Fruit fly (Drosophila melanogaster) whole organism, embryonic: ENCODE results near the gene Nepl20.

Source experiments
- ATbp ChIP-seq: fragments of 200-800 bp; sonication (Bioruptor generic); optimal IDR thresholded peaks from 2 replicates; lab custom pipeline; 2017; ENCODE audit warnings: missing biosample characterization, mild to moderate bottlenecking, missing genetic modification characterization, missing genetic modification reagents
- Atf6 ChIP-seq: fragments of 200-800 bp; sonication (Bioruptor generic); IDR thresholded peaks from 2 replicates; pipeline ENCODE4 v1.3.6; 2022; ENCODE audit warnings: missing biosample characterization, missing genetic modification characterization
- Blimp-1 ChIP-seq: fragments of 200-800 bp; sonication (Bioruptor generic); optimal IDR thresholded peaks from 3 replicates; lab custom pipeline; 2018; ENCODE audit warnings: missing biosample characterization, missing genetic modification characterization, mild to moderate bottlenecking, moderate library complexity, missing genetic modification reagents
- CG11085 ChIP-seq: fragments of 200-800 bp; sonication (Bioruptor generic); IDR thresholded peaks from 2 replicates; pipeline ENCODE4 v1.3.6; 2022; ENCODE audit warnings: missing biosample characterization, missing genetic modification characterization
- CG11247 ChIP-seq: fragments of 200-800 bp; sonication (Bioruptor generic); IDR thresholded peaks from 2 replicates; pipeline ENCODE4 v1.3.6; 2022; ENCODE audit warnings: missing biosample characterization, missing genetic modification characterization
- CG11456 ChIP-seq: fragments of 200-800 bp; sonication (Bioruptor generic); IDR thresholded peaks from 3 replicates; pipeline ENCODE4 v1.3.6; 2022; ENCODE audit warnings: missing biosample characterization, missing genetic modification characterization
- CG12155 ChIP-seq: fragments of 200-800 bp; sonication (Bioruptor generic); optimal IDR thresholded peaks from 3 replicates; lab custom pipeline; 2016; ENCODE audit warnings: missing biosample characterization, missing genetic modification characterization
- CG12659 ChIP-seq: fragments of 200-800 bp; sonication (Bioruptor generic); optimal IDR thresholded peaks from 3 replicates; lab custom pipeline; 2017; ENCODE audit warnings: mild to moderate bottlenecking, missing biosample characterization, missing genetic modification reagents, missing genetic modification characterization
- CG12744 ChIP-seq: fragments of 200-800 bp; sonication (Bioruptor generic); optimal IDR thresholded peaks from 2 replicates; lab custom pipeline; 2016; ENCODE audit warnings: missing biosample characterization, missing genetic modification characterization
- CG13624 ChIP-seq: fragments of 200-800 bp; sonication (Bioruptor generic); optimal IDR thresholded peaks from 2 replicates; lab custom pipeline; 2016; ENCODE audit warnings: missing biosample characterization, missing genetic modification characterization
- CG15011 ChIP-seq: fragments of 200-800 bp; sonication (Bioruptor generic); optimal IDR thresholded peaks from 3 replicates; lab custom pipeline; 2018; ENCODE audit warnings: missing biosample characterization, mild to moderate bottlenecking, missing genetic modification characterization
- CG15479 ChIP-seq: fragments of 200-800 bp; sonication (Bioruptor generic); optimal IDR thresholded peaks from 3 replicates; lab custom pipeline; 2019; ENCODE audit warnings: missing biosample characterization, mild to moderate bottlenecking, missing genetic modification characterization, moderate library complexity
- CG18262 ChIP-seq: fragments of 200-800 bp; optimal IDR thresholded peaks from 3 replicates; lab custom pipeline; 2019; ENCODE audit warnings: missing biosample characterization, mild to moderate bottlenecking, missing genetic modification characterization, moderate library complexity
- CG32767 ChIP-seq: fragments of 200-800 bp; sonication (Bioruptor generic); IDR thresholded peaks from 2 replicates; pipeline ENCODE4 v1.3.6; 2022; ENCODE audit warnings: missing biosample characterization, missing genetic modification characterization
- CG32772 ChIP-seq: fragments of 200-800 bp; sonication (Bioruptor generic); IDR thresholded peaks from 2 replicates; pipeline ENCODE4 v1.3.6; 2022; ENCODE audit warnings: missing biosample characterization, missing genetic modification characterization
- CG3995 ChIP-seq: fragments of 200-800 bp; sonication (Bioruptor generic); optimal IDR thresholded peaks from 3 replicates; lab custom pipeline; 2016; ENCODE audit warnings: missing biosample characterization, missing genetic modification characterization
- CG4282 ChIP-seq: fragments of 200-800 bp; sonication (Bioruptor generic); optimal IDR thresholded peaks from 2 replicates; lab custom pipeline; 2016; ENCODE audit warnings: missing biosample characterization, missing genetic modification characterization
- CG4328 ChIP-seq: fragments of 200-800 bp; sonication (Bioruptor generic); optimal IDR thresholded peaks from 3 replicates; lab custom pipeline; 2017; ENCODE audit warnings: missing biosample characterization, missing genetic modification reagents, missing genetic modification characterization
- CG4617 ChIP-seq: fragments of 200-800 bp; sonication (Bioruptor generic); optimal IDR thresholded peaks from 3 replicates; lab custom pipeline; 2016; ENCODE audit warnings: missing biosample characterization, missing genetic modification characterization, borderline replicate concordance
- CG4820 ChIP-seq: fragments of 200-800 bp; sonication (Bioruptor generic); optimal IDR thresholded peaks from 3 replicates; lab custom pipeline; 2016; ENCODE audit warnings: missing biosample characterization, missing genetic modification characterization
- CG6765 ChIP-seq: fragments of 200-800 bp; sonication (Bioruptor generic); optimal IDR thresholded peaks from 3 replicates; lab custom pipeline; 2017; ENCODE audit warnings: missing biosample characterization, mild to moderate bottlenecking, missing genetic modification characterization
- CG8281 ChIP-seq: fragments of 200-800 bp; sonication (Bioruptor generic); optimal IDR thresholded peaks from 2 replicates; lab custom pipeline; 2018; ENCODE audit warnings: missing biosample characterization, mild to moderate bottlenecking, missing genetic modification characterization, moderate library complexity
- CG9727 ChIP-seq: fragments of 200-800 bp; sonication (Bioruptor generic); optimal IDR thresholded peaks from 3 replicates; lab custom pipeline; 2017; ENCODE audit warnings: missing biosample characterization, mild to moderate bottlenecking, missing genetic modification characterization
- Dbx ChIP-seq: fragments of 200-800 bp; sonication (Bioruptor generic); IDR thresholded peaks from 3 replicates; pipeline ENCODE4 v1.3.6; 2022; ENCODE audit warnings: missing biosample characterization, missing genetic modification characterization
- Dp ChIP-seq: fragments of 200-800 bp; sonication (Bioruptor generic); optimal IDR thresholded peaks from 2 replicates; lab custom pipeline; 2018; ENCODE audit warnings: missing biosample characterization, mild to moderate bottlenecking, missing genetic modification characterization, moderate library complexity
- Ets97D ChIP-seq: fragments of 200-800 bp; sonication (Bioruptor generic); optimal IDR thresholded peaks from 3 replicates; lab custom pipeline; 2016; ENCODE audit warnings: missing biosample characterization, missing genetic modification characterization
- Fer3 ChIP-seq: fragments of 200-800 bp; sonication (Bioruptor generic); optimal IDR thresholded peaks from 2 replicates; lab custom pipeline; 2018; ENCODE audit warnings: missing biosample characterization, mild to moderate bottlenecking, missing genetic modification characterization, moderate library complexity
- Hr39 ChIP-seq: fragments of >200 bp; optimal IDR thresholded peaks from 2 replicates; lab custom pipeline; 2017
- NFAT ChIP-seq: fragments of 200-800 bp; sonication (Bioruptor generic); IDR thresholded peaks from 2 replicates; pipeline ENCODE4 v1.3.6; 2022; ENCODE audit warnings: missing biosample characterization, missing genetic modification characterization
- Nf-YB ChIP-seq: fragments of 200-800 bp; sonication (Bioruptor generic); optimal IDR thresholded peaks from 3 replicates; lab custom pipeline; 2019; ENCODE audit warnings: missing biosample characterization, mild to moderate bottlenecking, missing genetic modification characterization, moderate library complexity
- Opbp ChIP-seq: fragments of 200-800 bp; sonication (Bioruptor generic); IDR thresholded peaks from 3 replicates; pipeline ENCODE4 v1.3.6; 2022; ENCODE audit warnings: missing biosample characterization, missing genetic modification characterization; ENCODE audit not compliant: partially characterized antibody
- Scr ChIP-seq: fragments of 200-800 bp; sonication (Bioruptor generic); IDR thresholded peaks from 2 replicates; pipeline ENCODE4 v1.3.6; 2022; ENCODE audit warnings: missing biosample characterization, missing genetic modification characterization; ENCODE audit not compliant: partially characterized antibody
- Sox102F ChIP-seq: fragments of 200-800 bp; sonication (Bioruptor generic); optimal IDR thresholded peaks from 2 replicates; lab custom pipeline; 2018; ENCODE audit warnings: missing biosample characterization, mild to moderate bottlenecking, missing genetic modification characterization, moderate library complexity
- Usf ChIP-seq: fragments of 200-800 bp; sonication (Bioruptor generic); optimal IDR thresholded peaks from 2 replicates; lab custom pipeline; 2017; ENCODE audit warnings: missing genotype, missing biosample characterization, missing genetic modification characterization
- abd-A ChIP-seq: fragments of 200-800 bp; sonication (Bioruptor generic); optimal IDR thresholded peaks from 3 replicates; lab custom pipeline; 2019; ENCODE audit warnings: missing biosample characterization, mild to moderate bottlenecking, missing genetic modification characterization, moderate library complexity
- bowl ChIP-seq: fragments of 200-800 bp; sonication (Bioruptor generic); IDR thresholded peaks from 2 replicates; pipeline ENCODE4 v1.3.6; 2022; ENCODE audit warnings: missing biosample characterization, missing genetic modification characterization
- bsh ChIP-seq, 2 experiments: fragments of 200-800 bp; sonication (Bioruptor generic); optimal IDR thresholded peaks; 2 replicates each; lab custom pipeline; 2017 to 2018; ENCODE audit warnings: mild to moderate bottlenecking in 2 of 2, missing biosample characterization in 2 of 2, missing genetic modification characterization in 2 of 2, moderate library complexity in 1 of 2
- cg ChIP-seq: fragments of 200-800 bp; sonication (Bioruptor generic); optimal IDR thresholded peaks from 3 replicates; lab custom pipeline; 2019; ENCODE audit warnings: missing biosample characterization, mild to moderate bottlenecking, missing genetic modification characterization, moderate library complexity
- gsb ChIP-seq: fragments of 200-800 bp; sonication (Bioruptor generic); IDR thresholded peaks from 2 replicates; pipeline ENCODE4 v1.3.6; 2022; ENCODE audit warnings: missing biosample characterization, missing genetic modification characterization
- jigr1 ChIP-seq: fragments of 200-800 bp; sonication (Bioruptor generic); IDR thresholded peaks from 3 replicates; pipeline ENCODE4 v1.3.6; 2022; ENCODE audit warnings: missing biosample characterization, missing genetic modification characterization
- mld ChIP-seq: fragments of 200-800 bp; sonication (Bioruptor generic); IDR thresholded peaks from 3 replicates; pipeline ENCODE4 v1.3.6; 2022; ENCODE audit warnings: missing biosample characterization, missing genetic modification characterization; ENCODE audit not compliant: partially characterized antibody
- otp ChIP-seq: fragments of 200-800 bp; sonication (Bioruptor generic); IDR thresholded peaks from 3 replicates; pipeline ENCODE4, ENCODE4 v1.3.6; 2022; ENCODE audit warnings: missing biosample characterization, missing genetic modification characterization
- sens ChIP-seq: fragments of 200-800 bp; sonication (Bioruptor generic); peaks from one replicate; lab custom pipeline; 2016; ENCODE audit warnings: missing biosample characterization, missing genetic modification characterization
- slou ChIP-seq: fragments of 200-800 bp; sonication (Bioruptor generic); optimal IDR thresholded peaks from 3 replicates; lab custom pipeline; 2016; ENCODE audit warnings: missing biosample characterization, missing genetic modification characterization
- stc ChIP-seq: fragments of 200-800 bp; sonication (Bioruptor generic); IDR thresholded peaks from 2 replicates; pipeline ENCODE4 v1.3.6; 2022; ENCODE audit warnings: missing biosample characterization, missing genetic modification characterization
- stwl ChIP-seq: fragments of 200-800 bp; sonication (Bioruptor generic); optimal IDR thresholded peaks from 3 replicates; lab custom pipeline; 2018; ENCODE audit warnings: missing biosample characterization, mild to moderate bottlenecking, missing genetic modification characterization, moderate library complexity
- tgo ChIP-seq: fragments of 200-800 bp; sonication (Bioruptor generic); IDR thresholded peaks from 3 replicates; pipeline ENCODE4 v1.3.6; 2022; ENCODE audit warnings: missing biosample characterization, missing genetic modification characterization
- wor ChIP-seq: fragments of 200-800 bp; sonication (Bioruptor generic); IDR thresholded peaks from 2 replicates; pipeline ENCODE4 v1.3.6; 2022; ENCODE audit warnings: missing biosample characterization, missing genetic modification characterization

Gene Nepl20

dm6 chr3R:28880066-28880842, at the start of gene Nepl20, which contains the start of gene Nepl19 (continued):
- TF ChIP-seq Nf-YB (GFP tag; lab: Kevin White, UChicago) (peak; percentile 51), CG32772 (peak; percentile 83), Opbp (GFP tag; lab: Robert Waterston, UW) (no peak), Scr (GFP tag; lab: Robert Waterston, UW) (peak; percentile 32; the same call in 1 of the 2 replicates), tgo (peak; percentile 83), Ets97D (peak; percentile 7), jigr1 (GFP tag; lab: Robert Waterston, UW) (peak; percentile 45; the same call in 1 of the 3 replicates), CG9727 (GFP tag; lab: Kevin White, UChicago) (peak; percentile 83), NFAT (GFP tag; lab: Robert Waterston, UW) (peak; percentile 46; the same call in 1 of the 2 replicates), otp (GFP tag; lab: Robert Waterston, UW) (peak; percentile 77), CG11456 (peak; percentile 87), CG12744 (GFP tag; lab: Kevin White, UChicago) (no peak), CG12659 (GFP tag; lab: Kevin White, UChicago) (peak; percentile 61), CG13624 (GFP tag; lab: Kevin White, UChicago) (peak; percentile 50), Fer3 (tag; lab: Kevin White, UChicago) (peak; percentile 84), sens (peak; percentile 93), bowl (0 out of 2 replicates have a peak, but pooled peaks have one; percentile 40), gsb (GFP tag; lab: Robert Waterston, UW) (peak; percentile 78), CG32767 (GFP tag; lab: Robert Waterston, UW) (peak; percentile 67; the same call in 1 of the 2 replicates), Atf6 (GFP tag; lab: Robert Waterston, UW) (peak; percentile 78), Dp (no peak), mld (GFP tag; lab: Robert Waterston, UW) (no peak), Blimp-1 (GFP tag; lab: Kevin White, UChicago) (peak; percentile 78), CG15479 (GFP tag; lab: Kevin White, UChicago) (no peak), abd-A (tag; lab: Kevin White, UChicago) (no peak), CG4617 (GFP tag; lab: Kevin White, UChicago) (no peak), Sox102F (peak; percentile 79), CG11085 (GFP tag; lab: Robert Waterston, UW) (peak; percentile 61), CG4282 (GFP tag; lab: Kevin White, UChicago) (no peak), CG4328 (peak; percentile 16), CG11247 (GFP tag; lab: Robert Waterston, UW) (peak; percentile 71), CG15011 (GFP tag; lab: Kevin White, UChicago) (peak; percentile 47), bsh (GFP tag; optimal IDR thresholded peaks at IDR 0.05; lab: Kevin White, UChicago) (peak in 1 of 2 experiments; percentile 85), wor (GFP tag; lab: Robert Waterston, UW) (peak; percentile 56), Usf (GFP tag; lab: Kevin White, UChicago) (peak; percentile 48), stwl (tag; lab: Kevin White, UChicago) (no peak), cg (no peak), Hr39 (lab: Kevin White, UChicago) (no peak), CG8281 (tag; lab: Kevin White, UChicago) (peak; percentile 37), ATbp (GFP tag; lab: Kevin White, UChicago) (peak; percentile 71), CG18262 (tag; lab: Kevin White, UChicago) (peak; percentile 84), CG12155 (peak; percentile 76), CG4820 (GFP tag; lab: Kevin White, UChicago) (peak; percentile 79), stc (GFP tag; lab: Robert Waterston, UW) (peak; percentile 67; the same call in 1 of the 2 replicates), CG6765 (peak; percentile 72), CG3995 (GFP tag; lab: Kevin White, UChicago) (peak; percentile 33), slou (GFP tag; lab: Kevin White, UChicago) (no peak), Dbx (GFP tag; lab: Robert Waterston, UW) (peak; percentile 79)
